Worm (Caenorhabditis elegans) whole organism, midembryonic: ENCODE measurements around the gene acl-2.

Source experiments
- klf-2 ChIP-seq: fragments of 200-800 bp; sonication (Bioruptor generic); conservative IDR thresholded peaks from 2 replicates; pipeline ENCODE4 v1.3.6; 2022; ENCODE audit warnings: missing genetic modification reagents, missing genetic modification characterization, missing compliant biosample characterization
- ref-1 ChIP-seq: fragments of 200-800 bp; sonication (Bioruptor generic); conservative IDR thresholded peaks from 2 replicates; pipeline ENCODE4 v1.3.6; 2022; ENCODE audit warnings: missing genetic modification reagents, missing genetic modification characterization, missing compliant biosample characterization

DNA sequence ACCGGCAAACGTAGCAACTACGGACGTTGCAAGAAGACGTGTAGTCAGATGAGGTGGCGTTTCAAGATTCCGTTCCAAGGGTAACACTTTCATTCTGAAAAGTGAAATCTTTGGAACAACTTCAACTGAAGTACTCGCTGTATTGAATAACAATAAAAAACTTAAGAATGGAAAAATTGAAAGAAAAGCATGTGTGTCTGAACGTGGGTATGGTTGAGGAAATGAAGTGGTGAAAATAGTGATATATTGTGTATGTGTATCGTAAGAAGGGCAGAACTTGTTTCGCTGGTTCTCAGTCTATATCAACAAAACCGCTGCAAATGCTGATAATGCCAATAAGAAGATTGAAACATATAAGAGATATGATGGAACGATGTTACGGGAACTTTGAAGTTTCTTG lies 35.1 kb downstream of the acl-2 start, which contains the start of gene K08H10.6:
- TF ChIP-seq ref-1 (GFP tag; lab: Robert Waterston, UW) (no peak), klf-2 (GFP tag; lab: Robert Waterston, UW) (no peak)
